Worm (Caenorhabditis elegans): ENCODE results near the gene T05H10.1.

T05H10.1 gene

DNA sequence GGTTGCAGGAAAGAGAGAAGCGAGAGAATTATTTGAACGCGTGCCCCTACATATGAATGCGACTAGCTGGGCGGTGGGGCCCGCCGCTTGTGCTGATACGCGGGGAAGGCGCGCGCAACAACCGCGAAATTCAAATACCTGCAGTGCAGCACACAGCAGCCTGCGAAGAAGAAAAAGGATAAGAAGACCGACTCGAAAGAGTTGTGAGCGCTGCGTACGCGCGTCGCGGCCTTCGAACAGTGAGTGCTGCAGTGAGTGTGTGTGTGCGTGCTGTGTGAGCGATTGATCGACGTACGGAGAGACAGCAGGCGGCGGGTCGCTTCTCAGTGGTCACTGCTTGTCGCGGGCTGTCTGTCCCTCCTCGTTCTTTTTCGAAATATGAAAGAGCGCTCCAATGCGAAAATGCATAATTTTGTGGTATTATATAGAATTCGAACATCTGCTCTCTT is 14.1 kb upstream of the T05H10.1 start (continued):
- TF ChIP-seq hmg-1.1 (GFP tag; IDR thresholded peaks at IDR 0.05) (peak; percentile 97), nhr-25 (tag; optimal IDR thresholded peaks at IDR 0.05; ENCODE audit: borderline replicate concordance, insufficient read depth) (peak; percentile 86), lin-13 (GFP tag; optimal IDR thresholded peaks at IDR 0.05) (peak; percentile 86), snpc-1.2 (GFP tag; IDR thresholded peaks at IDR 0.05) (no peak), F44E2.7 (GFP tag; IDR thresholded peaks at IDR 0.05) (no peak), jun-1 (tag; optimal IDR thresholded peaks at IDR 0.05) (peak; percentile 67), ceh-28 (tag; optimal IDR thresholded peaks at IDR 0.05) (peak; percentile 48), zfp-2 (tag; optimal IDR thresholded peaks at IDR 0.05) (peak; percentile 72), Y75B8A.6 (GFP tag; IDR thresholded peaks at IDR 0.05) (0 out of 2 replicates have a peak, but pooled peaks have one; percentile 48), spr-3 (GFP tag; optimal IDR thresholded peaks at IDR 0.05) (no peak), egl-27 (tag; optimal IDR thresholded peaks at IDR 0.05) (no peak), dmd-6 (GFP tag; IDR thresholded peaks at IDR 0.05) (peak; percentile 91), nhr-10 (tag; optimal IDR thresholded peaks at IDR 0.05) (no peak), nhr-111 (GFP tag; optimal IDR thresholded peaks at IDR 0.05) (no peak), ZK546.5 (tag; optimal IDR thresholded peaks at IDR 0.05) (no peak), lin-29 (GFP tag; IDR thresholded peaks at IDR 0.05) (no peak), pha-4 (GFP tag; IDR thresholded peaks at IDR 0.05) (peak; percentile 83; the same call in 1 of the 2 replicates), pha-4 (tag; optimal IDR thresholded peaks at IDR 0.05) (no peak), vab-7 (GFP tag; IDR thresholded peaks at IDR 0.05) (peak; percentile 81), nhr-41 (GFP tag; IDR thresholded peaks at IDR 0.05) (0 out of 2 replicates have a peak, but pooled peaks have one; percentile 67), attf-4 (tag; optimal IDR thresholded peaks at IDR 0.05) (no peak), fos-1 (tag; optimal IDR thresholded peaks at IDR 0.05) (no peak), ctbp-1 (GFP tag; IDR thresholded peaks at IDR 0.05) (peak; percentile 94), daf-19 (GFP tag; conservative IDR thresholded peaks at IDR 0.05) (no peak), duxl-1 (tag; optimal IDR thresholded peaks at IDR 0.05; ENCODE audit: poor library complexity) (peak; percentile 60), gei-8 (GFP tag; optimal IDR thresholded peaks at IDR 0.05) (peak; percentile 87), zip-11 (GFP tag; IDR thresholded peaks at IDR 0.05) (no peak), zfp-3 (GFP tag; conservative IDR thresholded peaks at IDR 0.05) (0 out of 2 replicates have a peak, but pooled peaks have one; percentile 60), F49E8.2 (tag; optimal IDR thresholded peaks at IDR 0.05; ENCODE audit: borderline replicate concordance) (no peak), aha-1 (tag) (peak; percentile 99), unc-62 (GFP tag; optimal IDR thresholded peaks at IDR 0.05 in 1 of 2) (peak in 1 of 2 experiments; percentile 99), unc-62 (tag; optimal IDR thresholded peaks at IDR 0.05) (no peak), F37D6.2 (tag; optimal IDR thresholded peaks at IDR 0.05) (peak; percentile 89), Y105C5A.15 (GFP tag; IDR thresholded peaks at IDR 0.05) (no peak), F10B5.3 (tag; optimal IDR thresholded peaks at IDR 0.05) (peak; percentile 82), unc-130 (GFP tag; optimal IDR thresholded peaks at IDR 0.05) (no peak), spr-1 (tag; optimal IDR thresholded peaks at IDR 0.05) (peak; percentile 84), ama-1 (optimal IDR thresholded peaks at IDR 0.05) (no peak), egl-43 (GFP tag; IDR thresholded peaks at IDR 0.05) (peak; percentile 93), cey-2 (tag; optimal IDR thresholded peaks at IDR 0.05; ENCODE audit: borderline replicate concordance, insufficient read depth) (no peak), aly-2 (tag; optimal IDR thresholded peaks at IDR 0.05) (no peak), mdt-29 (GFP tag; IDR thresholded peaks at IDR 0.05) (peak; percentile 76), Y5F2A.4 (GFP tag; optimal IDR thresholded peaks at IDR 0.05) (no peak), daf-12 (tag; optimal IDR thresholded peaks at IDR 0.05) (no peak), arid-1 (GFP tag; conservative IDR thresholded peaks at IDR 0.05) (peak; percentile 76), hlh-30 (tag; optimal IDR thresholded peaks at IDR 0.05; ENCODE audit: insufficient read depth) (peak; percentile 87), ztf-11 (tag; optimal IDR thresholded peaks at IDR 0.05) (no peak), lin-1 (GFP tag; IDR thresholded peaks at IDR 0.05) (peak; percentile 53; the same call in 1 of the 2 replicates), mxl-3 (GFP tag; optimal IDR thresholded peaks at IDR 0.05) (peak; percentile 89), zag-1 (tag; optimal IDR thresholded peaks at IDR 0.05) (peak; percentile 6), saeg-2 (GFP tag; IDR thresholded peaks at IDR 0.05) (peak; percentile 84; the same call in 1 of the 2 replicates)
